Fruit fly (Drosophila melanogaster) whole organism, embryonic: ENCODE data around the gene CG13457.

Experiments
- Bteb2 ChIP-seq: fragments of 200-800 bp; sonication (Bioruptor generic); optimal IDR thresholded peaks from 2 replicates; lab custom pipeline; 2016; ENCODE audit warnings: missing biosample characterization, missing genetic modification characterization
- CG10321 ChIP-seq: fragments of 200-800 bp; sonication (Bioruptor generic); IDR thresholded peaks from 2 replicates; pipeline ENCODE4 v1.3.6; 2022; ENCODE audit warnings: missing biosample characterization, missing genetic modification characterization
- CG10462 ChIP-seq: fragments of 200-800 bp; sonication (Bioruptor generic); optimal IDR thresholded peaks from 2 replicates; lab custom pipeline; 2016; ENCODE audit warnings: missing biosample characterization, missing genetic modification characterization
- CG10654 ChIP-seq: fragments of 200-800 bp; sonication (Bioruptor generic); optimal IDR thresholded peaks from 2 replicates; lab custom pipeline; 2016; ENCODE audit warnings: missing biosample characterization, missing genetic modification characterization
- CG11093 ChIP-seq: fragments of 200-800 bp; sonication (Bioruptor generic); IDR thresholded peaks from 3 replicates; pipeline ENCODE4 v1.3.6; 2022; ENCODE audit warnings: missing biosample characterization, missing genetic modification characterization
- CG11456 ChIP-seq: fragments of 200-800 bp; sonication (Bioruptor generic); IDR thresholded peaks from 3 replicates; pipeline ENCODE4 v1.3.6; 2022; ENCODE audit warnings: missing biosample characterization, missing genetic modification characterization
- CG11560 ChIP-seq: fragments of 200-800 bp; sonication (Bioruptor generic); IDR thresholded peaks from 3 replicates; pipeline ENCODE4 v1.3.6; 2022; ENCODE audit warnings: missing biosample characterization, missing genetic modification characterization
- CG14050 ChIP-seq: fragments of 200-800 bp; sonication (Bioruptor generic); IDR thresholded peaks from 3 replicates; pipeline ENCODE4 v1.3.6; 2022; ENCODE audit warnings: missing biosample characterization, missing genetic modification characterization
- CG14965 ChIP-seq: fragments of 200-800 bp; sonication (Bioruptor generic); optimal IDR thresholded peaks from 2 replicates; lab custom pipeline; 2016; ENCODE audit warnings: missing biosample characterization, missing genetic modification characterization, borderline replicate concordance
- CG15514 ChIP-seq: fragments of 200-800 bp; sonication (Bioruptor generic); optimal IDR thresholded peaks from 3 replicates; lab custom pipeline; 2017; ENCODE audit warnings: missing biosample characterization, missing genetic modification characterization, mild to moderate bottlenecking, moderate library complexity, missing genetic modification reagents
- CG17328 ChIP-seq: fragments of 200-800 bp; sonication (Bioruptor generic); IDR thresholded peaks from 2 replicates; pipeline ENCODE4 v1.3.6; 2022; ENCODE audit warnings: missing biosample characterization, missing genetic modification characterization
- CG17829 ChIP-seq: fragments of 200-800 bp; optimal IDR thresholded peaks from 2 replicates; lab custom pipeline; 2019; ENCODE audit warnings: missing biosample characterization, mild to moderate bottlenecking, missing genetic modification characterization, moderate library complexity
- CG18262 ChIP-seq: fragments of 200-800 bp; optimal IDR thresholded peaks from 3 replicates; lab custom pipeline; 2019; ENCODE audit warnings: missing biosample characterization, mild to moderate bottlenecking, missing genetic modification characterization, moderate library complexity
- CG18764 ChIP-seq: fragments of 200-800 bp; sonication (Bioruptor generic); optimal IDR thresholded peaks from 3 replicates; lab custom pipeline; 2016; ENCODE audit warnings: missing biosample characterization, missing genetic modification characterization
- CG2712 ChIP-seq: fragments of 200-800 bp; optimal IDR thresholded peaks from 3 replicates; lab custom pipeline; 2019; ENCODE audit warnings: missing biosample characterization, mild to moderate bottlenecking, missing genetic modification characterization, moderate library complexity
- CG2875 ChIP-seq: fragments of 200-800 bp; sonication (Bioruptor generic); optimal IDR thresholded peaks from 2 replicates; lab custom pipeline; 2017; ENCODE audit warnings: missing biosample characterization, mild to moderate bottlenecking, missing genetic modification characterization, missing genetic modification reagents
- CG34422 ChIP-seq: fragments of 200-800 bp; sonication (Bioruptor generic); IDR thresholded peaks from 3 replicates; pipeline ENCODE4 v1.3.6; 2022; ENCODE audit warnings: missing biosample characterization, missing genetic modification characterization
- CG4617 ChIP-seq: fragments of 200-800 bp; sonication (Bioruptor generic); optimal IDR thresholded peaks from 3 replicates; lab custom pipeline; 2016; ENCODE audit warnings: missing biosample characterization, missing genetic modification characterization, borderline replicate concordance
- CG7271 ChIP-seq: fragments of 200-800 bp; sonication (Bioruptor generic); optimal IDR thresholded peaks from 2 replicates; lab custom pipeline; 2018; ENCODE audit warnings: missing biosample characterization, mild to moderate bottlenecking, missing genetic modification characterization, moderate library complexity
- CG7556 ChIP-seq: fragments of 200-800 bp; sonication (Bioruptor generic); optimal IDR thresholded peaks from 2 replicates; lab custom pipeline; 2017; ENCODE audit warnings: missing biosample characterization, mild to moderate bottlenecking, missing genetic modification characterization
- CG7987 ChIP-seq: fragments of 200-800 bp; sonication (Bioruptor generic); optimal IDR thresholded peaks from 2 replicates; lab custom pipeline; 2018; ENCODE audit warnings: missing biosample characterization, mild to moderate bottlenecking, missing genetic modification characterization, moderate library complexity
- CG8089 ChIP-seq: fragments of 200-800 bp; sonication (Bioruptor generic); optimal IDR thresholded peaks from 3 replicates; lab custom pipeline; 2016; ENCODE audit warnings: missing biosample characterization, missing genetic modification characterization
- CG8290 ChIP-seq, 3 experiments: fragments of 200-800 bp; sonication (Bioruptor generic); optimal IDR thresholded peaks; 2 replicates each; lab custom pipeline; 2016 to 2019; ENCODE audit warnings: missing biosample characterization in 3 of 3, missing genetic modification characterization in 3 of 3, mild to moderate bottlenecking in 2 of 3, moderate library complexity in 1 of 3
- CG8359 ChIP-seq: fragments of 200-800 bp; sonication (Bioruptor generic); optimal IDR thresholded peaks from 2 replicates; lab custom pipeline; 2017; ENCODE audit warnings: missing biosample characterization, mild to moderate bottlenecking, missing genetic modification characterization, borderline replicate concordance
- CoRest ChIP-seq: fragments of 200-800 bp; sonication (Bioruptor generic); optimal IDR thresholded peaks from 3 replicates; lab custom pipeline; 2018; ENCODE audit warnings: missing biosample characterization, mild to moderate bottlenecking, missing genetic modification characterization, moderate library complexity
- Eip74EF ChIP-seq, 2 experiments: fragments of 200-800 bp in 1 of 2; fragments of >200 bp in 1 of 2; sonication (Bioruptor generic) in 1 of 2; optimal IDR thresholded peaks; 2 replicates each; lab custom pipeline; 2017 to 2019; ENCODE audit warnings: missing biosample characterization in 2 of 2, missing genetic modification characterization in 2 of 2, mild to moderate bottlenecking in 1 of 2, moderate library complexity in 1 of 2
- Hmx ChIP-seq: fragments of 200-800 bp; sonication (Bioruptor generic); optimal IDR thresholded peaks from 2 replicates; lab custom pipeline; 2016; ENCODE audit warnings: missing biosample characterization, missing genetic modification characterization
- MTF-1 ChIP-seq: fragments of 200-800 bp; sonication (Bioruptor generic); optimal IDR thresholded peaks from 2 replicates; lab custom pipeline; 2018; ENCODE audit warnings: missing biosample characterization, mild to moderate bottlenecking, missing genetic modification characterization, borderline replicate concordance
- Rfx ChIP-seq: fragments of 200-800 bp; sonication (Bioruptor generic); IDR thresholded peaks from 2 replicates; pipeline ENCODE4 v1.3.6; 2022; ENCODE audit warnings: missing biosample characterization, missing genetic modification characterization
- Spps ChIP-seq: fragments of 200-800 bp; sonication (Bioruptor generic); optimal IDR thresholded peaks from 2 replicates; lab custom pipeline; 2018; ENCODE audit warnings: missing biosample characterization, mild to moderate bottlenecking, missing genetic modification characterization
- Sry-δ ChIP-seq: fragments of 200-800 bp; sonication (Bioruptor generic); optimal IDR thresholded peaks from 2 replicates; lab custom pipeline; 2016; ENCODE audit warnings: missing biosample characterization, missing genetic modification characterization
- Tbp ChIP-seq: fragments of >200 bp; optimal IDR thresholded peaks from 2 replicates; lab custom pipeline; 2018; ENCODE audit warnings: missing biosample characterization, missing genetic modification characterization
- Trl ChIP-seq, 3 experiments: fragments of >200 bp in 2 of 3; fragments of 200-800 bp in 1 of 3; sonication (Bioruptor generic) in 1 of 3; optimal IDR thresholded peaks; 2 replicates in 1 of 3; 3 replicates in 2 of 3; lab custom pipeline; 2016 to 2017; ENCODE audit warnings: missing biosample characterization in 1 of 3, missing genetic modification characterization in 1 of 3
- ase ChIP-seq: fragments of 200-800 bp; sonication (Bioruptor generic); IDR thresholded peaks from 3 replicates; pipeline ENCODE4 v1.3.6; 2022; ENCODE audit warnings: missing biosample characterization, missing genetic modification characterization
- chinmo ChIP-seq: fragments of 200-800 bp; sonication (Bioruptor generic); IDR thresholded peaks from 4 replicates; pipeline ENCODE4 v1.3.6; 2022; ENCODE audit warnings: missing biosample characterization, missing genetic modification characterization; ENCODE audit not compliant: partially characterized antibody
- chm ChIP-seq: fragments of 200-800 bp; sonication (Bioruptor generic); IDR thresholded peaks from 2 replicates; pipeline ENCODE4 v1.3.6; 2022; ENCODE audit warnings: missing biosample characterization, missing genetic modification characterization
- exex ChIP-seq: fragments of 200-800 bp; sonication (Bioruptor generic); optimal IDR thresholded peaks from 4 replicates; lab custom pipeline; 2018; ENCODE audit warnings: missing biosample characterization, mild to moderate bottlenecking, missing genetic modification characterization, moderate library complexity
- fu2 ChIP-seq: fragments of 200-800 bp; sonication (Bioruptor generic); optimal IDR thresholded peaks from 2 replicates; lab custom pipeline; 2016; ENCODE audit warnings: missing biosample characterization, missing genetic modification characterization
- grn ChIP-seq: fragments of 200-800 bp; sonication (Bioruptor generic); optimal IDR thresholded peaks from 3 replicates; lab custom pipeline; 2017; ENCODE audit warnings: missing biosample characterization, missing genetic modification characterization
- ham ChIP-seq: fragments of 200-800 bp; sonication (Bioruptor generic); IDR thresholded peaks from 2 replicates; pipeline ENCODE4 v1.3.6; 2022; ENCODE audit warnings: missing biosample characterization, missing genetic modification characterization
- maf-S ChIP-seq: fragments of 200-800 bp; sonication (Bioruptor generic); optimal IDR thresholded peaks from 2 replicates; lab custom pipeline; 2016; ENCODE audit warnings: missing biosample characterization, missing genetic modification characterization
- nerfin-1 ChIP-seq: fragments of 200-800 bp; sonication (Bioruptor generic); optimal IDR thresholded peaks from 3 replicates; lab custom pipeline; 2019; ENCODE audit warnings: missing biosample characterization, mild to moderate bottlenecking, missing genetic modification characterization, moderate library complexity
- nerfin-2 ChIP-seq: fragments of 200-800 bp; sonication (Bioruptor generic); IDR thresholded peaks from 2 replicates; pipeline ENCODE4 v1.3.6; 2022; ENCODE audit warnings: missing biosample characterization, missing genetic modification characterization; ENCODE audit not compliant: partially characterized antibody
- scrt ChIP-seq: fragments of 200-800 bp; sonication (Bioruptor generic); optimal IDR thresholded peaks from 2 replicates; lab custom pipeline; 2018; ENCODE audit warnings: missing biosample characterization, mild to moderate bottlenecking, missing genetic modification characterization, moderate library complexity
- sisA ChIP-seq: fragments of 200-800 bp; sonication (Bioruptor generic); IDR thresholded peaks from 2 replicates; pipeline ENCODE4 v1.3.6; 2022; ENCODE audit warnings: missing biosample characterization, missing genetic modification characterization
- sr ChIP-seq: fragments of 200-800 bp; sonication (Bioruptor generic); IDR thresholded peaks from 3 replicates; pipeline ENCODE4 v1.3.6; 2022; ENCODE audit warnings: missing biosample characterization, missing genetic modification characterization
- ttk ChIP-seq: fragments of 200-800 bp; sonication (Bioruptor generic); IDR thresholded peaks from 2 replicates; pipeline ENCODE4 v2.1.2; 2022; ENCODE audit warnings: missing biosample characterization, missing genetic modification characterization
- zen ChIP-seq: fragments of 200-800 bp; sonication (Bioruptor generic); optimal IDR thresholded peaks from 3 replicates; lab custom pipeline; 2018; ENCODE audit warnings: missing biosample characterization, mild to moderate bottlenecking, missing genetic modification characterization, moderate library complexity

Gene CG13457

DNA sequence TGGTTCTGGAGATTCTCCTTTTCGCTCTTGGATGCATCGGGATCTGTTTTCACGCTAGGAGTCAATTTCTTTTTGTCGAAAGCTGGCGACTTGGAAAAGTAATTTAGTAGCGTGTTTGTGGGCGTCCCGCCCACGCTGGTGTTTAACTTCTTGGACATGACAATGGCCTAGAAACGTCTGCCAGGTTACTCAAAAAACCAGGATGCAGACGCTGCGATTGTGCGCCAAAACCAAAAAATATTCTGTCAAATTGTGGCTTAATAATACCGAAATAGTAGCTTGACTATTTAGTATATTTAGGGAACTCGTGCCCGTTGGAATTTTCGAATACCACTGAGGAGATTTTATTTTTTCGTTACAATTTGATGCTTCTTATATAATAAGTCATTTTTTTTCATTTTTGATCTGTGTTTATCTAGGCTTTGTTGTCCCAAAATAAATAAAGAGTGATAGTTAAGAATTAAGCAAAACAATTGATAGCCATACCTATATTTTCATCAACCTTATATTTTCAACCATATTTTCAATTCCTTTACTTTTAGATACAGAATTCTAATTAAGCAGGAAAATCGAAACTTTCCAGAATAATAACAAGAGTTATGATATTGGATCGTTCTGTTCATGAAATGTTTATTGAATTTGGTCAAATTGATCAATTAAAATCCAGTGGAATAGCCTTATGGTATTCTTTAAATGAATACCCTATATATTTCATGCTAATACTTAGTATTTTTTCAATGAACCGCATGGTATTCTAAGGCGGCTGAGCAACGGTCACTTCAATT is 27.3 kb upstream of the CG13457 start, which contains the start of the genes Msh6 and Prp31 (continued):
- TF ChIP-seq zen (tag; lab: Kevin White, UChicago) (peak; percentile 53), Bteb2 (GFP tag; lab: Kevin White, UChicago) (peak; percentile 62), CG8359 (GFP tag; lab: Kevin White, UChicago) (no peak), CG18262 (tag; lab: Kevin White, UChicago) (peak; percentile 70), CG34422 (GFP tag; lab: Robert Waterston, UW) (peak; percentile 28; the same call in 2 of the 3 replicates), CG15514 (GFP tag; lab: Kevin White, UChicago) (peak; percentile 14), CoRest (tag; lab: Kevin White, UChicago) (peak; percentile 92), CG2875 (GFP tag; lab: Kevin White, UChicago) (no peak), ase (GFP tag; lab: Robert Waterston, UW) (0 out of 3 replicates have a peak, but pooled peaks have one; percentile 8), CG18764 (peak; percentile 57), ttk (GFP tag; lab: Robert Waterston, UW) (no peak), nerfin-1 (peak; percentile 75), CG14965 (GFP tag; lab: Kevin White, UChicago) (no peak), Spps (peak; percentile 47), scrt (no peak), CG10654 (GFP tag; lab: Kevin White, UChicago) (peak; percentile 52), ham (no peak), Trl (optimal IDR thresholded peaks at IDR 0.05; lab: Kevin White, UChicago) (no peak), Trl (GFP tag; optimal IDR thresholded peaks at IDR 0.05; lab: Kevin White, UChicago) (no peak), exex (no peak), chinmo (no peak), sr (GFP tag; lab: Robert Waterston, UW) (no peak), maf-S (GFP tag; lab: Kevin White, UChicago) (no peak), chm (GFP tag; lab: Robert Waterston, UW) (peak; percentile 30; the same call in 1 of the 2 replicates), CG10462 (peak; percentile 38), CG11560 (no peak), CG11456 (GFP tag; lab: Robert Waterston, UW) (no peak), CG2712 (tag; lab: Kevin White, UChicago) (peak; percentile 59), CG10321 (GFP tag; lab: Robert Waterston, UW) (no peak), grn (no peak), CG14050 (GFP tag; lab: Robert Waterston, UW) (peak; percentile 45; the same call in 2 of the 3 replicates), CG17829 (tag; lab: Kevin White, UChicago) (peak; percentile 63), CG11093 (GFP tag; lab: Robert Waterston, UW) (no peak), Sry-δ (peak; percentile 48), CG8290 (GFP tag; optimal IDR thresholded peaks at IDR 0.05; lab: Kevin White, UChicago) (peak; percentile 59), CG8290 (tag; optimal IDR thresholded peaks at IDR 0.05; lab: Kevin White, UChicago) (no peak), fu2 (GFP tag; lab: Kevin White, UChicago) (peak; percentile 67), Hmx (peak; percentile 63), CG7987 (GFP tag; lab: Kevin White, UChicago) (no peak), Eip74EF (GFP tag; optimal IDR thresholded peaks at IDR 0.05; lab: Kevin White, UChicago) (no peak), CG7556 (GFP tag; lab: Kevin White, UChicago) (peak; percentile 37), nerfin-2 (GFP tag; lab: Robert Waterston, UW) (no peak), CG7271 (tag; lab: Kevin White, UChicago) (no peak), Tbp (GFP tag; lab: Kevin White, UChicago) (no peak), MTF-1 (no peak), CG8089 (GFP tag; lab: Kevin White, UChicago) (peak; percentile 18), sisA (GFP tag; lab: Robert Waterston, UW) (peak; percentile 66), CG4617 (GFP tag; lab: Kevin White, UChicago) (no peak), CG17328 (GFP tag; lab: Robert Waterston, UW) (peak; percentile 56), Rfx (GFP tag; lab: Robert Waterston, UW) (peak; percentile 68)
